Worm (Caenorhabditis elegans): Measurements from ENCODE around the gene R11E3.1.

Gene R11E3.1

ce11 chrIV:4827219-4827618 is 37.7 kb downstream of the R11E3.1 start, which contains the start of gene mpz-4:
Gene mpz-4 (minus strand): TSS chrIV:4827319.
- TF ChIP-seq unc-62 (GFP tag; optimal IDR thresholded peaks at IDR 0.05): no peak

ce11 chrIV:4829641-4830040 is 40.1 kb downstream of the R11E3.1 start:
- TF ChIP-seq unc-62 (GFP tag; optimal IDR thresholded peaks at IDR 0.05): no peak
